Worm (Caenorhabditis elegans): Measurements from ENCODE around the gene Y42H9AR.5.
A peak's percentile ranks its signal among the peaks of the same experiment; 100 is the strongest.

DNA sequence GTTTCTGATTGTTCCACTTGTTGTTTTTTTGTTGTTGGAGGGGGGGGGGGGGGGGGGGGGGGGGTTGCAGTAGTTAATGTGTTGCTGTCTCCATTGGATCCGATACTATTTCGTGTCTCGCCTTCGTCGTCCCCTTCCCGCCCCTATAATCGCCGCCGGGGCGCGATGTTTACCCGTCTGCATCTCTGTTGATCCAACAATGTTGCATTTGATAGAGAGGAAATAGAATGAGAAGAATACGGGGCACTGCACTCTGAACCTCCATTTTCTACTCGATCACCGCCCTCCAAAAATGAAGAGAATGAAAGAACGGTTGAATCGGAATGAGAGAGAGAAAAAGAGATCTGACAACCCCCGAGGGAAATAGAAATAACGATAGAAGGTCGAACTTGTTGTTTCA, 34.6 kb upstream of the Y42H9AR.5 start:
- TF ChIP-seq nhr-129 (tag; optimal IDR thresholded peaks at IDR 0.05) (peak; percentile 22), nhr-11 (tag; optimal IDR thresholded peaks at IDR 0.05) (no peak), fos-1 (tag; optimal IDR thresholded peaks at IDR 0.05) (peak; percentile 44), lin-13 (GFP tag; optimal IDR thresholded peaks at IDR 0.05) (no peak), snpc-4 (tag; optimal IDR thresholded peaks at IDR 0.05) (no peak), sem-4 (tag; optimal IDR thresholded peaks at IDR 0.05) (peak; percentile 5), nhr-12 (tag; optimal IDR thresholded peaks at IDR 0.05) (no peak), nhr-77 (tag; optimal IDR thresholded peaks at IDR 0.05) (no peak), ZK546.5 (tag; optimal IDR thresholded peaks at IDR 0.05) (no peak), ceh-82 (tag; optimal IDR thresholded peaks at IDR 0.05) (no peak), peb-1 (tag; optimal IDR thresholded peaks at IDR 0.05) (no peak)
